Worm (Caenorhabditis elegans) whole organism, mixed stage, embryonic: ENCODE measurements around the gene srb-12.

Source experiments
- M03D4.4 ChIP-seq: sonication (generic microtip); optimal IDR thresholded peaks from 2 replicates; lab custom pipeline; 2017; ENCODE audit warnings: mild to moderate bottlenecking, missing genetic modification characterization, missing compliant biosample characterization
- blmp-1 ChIP-seq: fragments of 150-350 bp; optimal IDR thresholded peaks from 2 replicates; lab custom pipeline; 2014; ENCODE audit warnings: missing biosample characterization, missing genetic modification characterization
- elt-1 ChIP-seq: sonication (generic microtip); optimal IDR thresholded peaks from 2 replicates; lab custom pipeline; 2017; ENCODE audit warnings: missing genetic modification characterization, mild to moderate bottlenecking, missing compliant biosample characterization, antibody characterized with exemption, moderate library complexity, borderline replicate concordance; ENCODE audit not compliant: insufficient read depth
- lin-13 ChIP-seq: fragments of 150-350 bp; optimal IDR thresholded peaks from 2 replicates; lab custom pipeline; 2014; ENCODE audit warnings: missing biosample characterization, missing genetic modification characterization
- nhr-12 ChIP-seq: fragments of 150-350 bp; optimal IDR thresholded peaks from 2 replicates; lab custom pipeline; 2014; ENCODE audit warnings: missing biosample characterization, missing genetic modification characterization
- pha-4 ChIP-seq: fragments of 150-350 bp; optimal IDR thresholded peaks from 2 replicates; lab custom pipeline; 2018; ENCODE audit warnings: missing biosample characterization, missing genetic modification reagents, missing genetic modification characterization
- snpc-4 ChIP-seq: fragments of 150-350 bp; optimal IDR thresholded peaks from 2 replicates; lab custom pipeline; 2014; ENCODE audit warnings: missing biosample characterization, missing genetic modification characterization
- unc-62 ChIP-seq: fragments of 150-350 bp; optimal IDR thresholded peaks from 2 replicates; lab custom pipeline; 2014; ENCODE audit warnings: missing biosample characterization, missing genetic modification reagents, missing genetic modification characterization
- ztf-11 ChIP-seq: fragments of 150-350 bp; optimal IDR thresholded peaks from 2 replicates; lab custom pipeline; 2014; ENCODE audit warnings: missing biosample characterization, missing genetic modification characterization

DNA sequence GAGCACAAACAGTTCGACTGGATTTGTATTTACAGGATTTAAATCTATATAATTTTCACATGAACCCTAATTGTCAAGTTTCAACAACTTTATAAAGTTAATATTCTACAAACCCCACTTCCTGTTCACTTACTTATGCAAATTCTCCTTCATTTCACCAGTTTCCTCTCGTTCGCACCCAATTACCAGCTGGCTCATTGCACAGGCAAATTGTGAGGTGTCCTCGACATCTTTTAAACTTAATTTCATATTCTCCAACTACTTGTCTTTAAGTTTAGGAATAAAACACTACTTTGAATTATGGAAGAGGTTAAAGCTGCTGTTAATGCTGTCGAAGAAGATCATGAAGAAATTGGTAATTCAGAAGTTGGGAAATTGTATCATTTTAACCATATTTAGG is 18.0 kb upstream of the srb-12 start, which contains the start of gene C27D6.1:
- TF ChIP-seq snpc-4 (tag; lab: Kevin White, UChicago) (no peak), M03D4.4 (tag; lab: Kevin White, UChicago) (no peak), elt-1 (no peak), ztf-11 (tag; lab: Kevin White, UChicago) (no peak), lin-13 (no peak), nhr-12 (tag; lab: Kevin White, UChicago) (no peak), blmp-1 (tag; lab: Kevin White, UChicago) (no peak), pha-4 (tag; lab: Kevin White, UChicago) (no peak), unc-62 (GFP tag; lab: Kevin White, UChicago) (no peak)
